Worm (Caenorhabditis elegans): ENCODE measurements around the gene ZK328.6.

- TF ChIP-seq mbf-1 (tag; optimal IDR thresholded peaks at IDR 0.05): no peak
- TF ChIP-seq fos-1 (tag; optimal IDR thresholded peaks at IDR 0.05): no peak
- TF ChIP-seq lin-13 (GFP tag; optimal IDR thresholded peaks at IDR 0.05): no peak
- no peak for TF ChIP-seq unc-62 (GFP tag; optimal IDR thresholded peaks at IDR 0.05)
- TF ChIP-seq R02D3.7 (tag; optimal IDR thresholded peaks at IDR 0.05): no peak
- no peak for TF ChIP-seq nhr-10 (tag; optimal IDR thresholded peaks at IDR 0.05)
- no peak for TF ChIP-seq unc-55 (GFP tag; optimal IDR thresholded peaks at IDR 0.05)
- TF ChIP-seq zag-1 (tag; optimal IDR thresholded peaks at IDR 0.05): no peak
- TF ChIP-seq ztf-1 (GFP tag; conservative IDR thresholded peaks at IDR 0.05): no peak
- TF ChIP-seq elt-1 (tag; optimal IDR thresholded peaks at IDR 0.05): no peak
Observed at ce11 chrIII:6028432-6028831, 2.0 kb downstream of the ZK328.6 start, which contains the start of gene tbx-7.

All from whole organism, L2 larva.